Fruit fly (Drosophila melanogaster) whole organism, embryonic: ENCODE measurements around the gene PGRP-LF.
A peak's percentile ranks its signal among the peaks of the same experiment; 100 is the strongest.

ENCODE experiments used
- Aef1 ChIP-seq: fragments of 200-800 bp; sonication (Bioruptor generic); IDR thresholded peaks from 3 replicates; pipeline ENCODE4 v1.3.6; 2022; ENCODE audit warnings: missing biosample characterization, missing genetic modification characterization
- Atf3 ChIP-seq: fragments of 200-800 bp; sonication (Bioruptor generic); optimal IDR thresholded peaks from 3 replicates; lab custom pipeline; 2016; ENCODE audit warnings: missing biosample characterization, missing genetic modification characterization
- Bdp1 ChIP-seq: fragments of 200-800 bp; sonication (Bioruptor generic); optimal IDR thresholded peaks from 3 replicates; lab custom pipeline; 2016; ENCODE audit warnings: missing biosample characterization, missing genetic modification characterization
- CG10267 ChIP-seq: fragments of 200-800 bp; sonication (Bioruptor generic); optimal IDR thresholded peaks from 2 replicates; lab custom pipeline; 2018; ENCODE audit warnings: missing biosample characterization, mild to moderate bottlenecking, missing genetic modification characterization, moderate library complexity
- CG12104 ChIP-seq: fragments of 200-800 bp; sonication (Bioruptor generic); optimal IDR thresholded peaks from 3 replicates; lab custom pipeline; 2016; ENCODE audit warnings: missing biosample characterization, missing genetic modification characterization
- CG12155 ChIP-seq: fragments of 200-800 bp; sonication (Bioruptor generic); optimal IDR thresholded peaks from 3 replicates; lab custom pipeline; 2016; ENCODE audit warnings: missing biosample characterization, missing genetic modification characterization
- CG13424 ChIP-seq: fragments of 200-800 bp; sonication (Bioruptor generic); optimal IDR thresholded peaks from 2 replicates; lab custom pipeline; 2019; ENCODE audit warnings: missing biosample characterization, mild to moderate bottlenecking, missing genetic modification characterization, moderate library complexity
- CG13894 ChIP-seq: fragments of 200-800 bp; sonication (Bioruptor generic); optimal IDR thresholded peaks from 3 replicates; lab custom pipeline; 2018; ENCODE audit warnings: missing biosample characterization, mild to moderate bottlenecking, missing genetic modification characterization, moderate library complexity
- CG15479 ChIP-seq: fragments of 200-800 bp; sonication (Bioruptor generic); optimal IDR thresholded peaks from 3 replicates; lab custom pipeline; 2019; ENCODE audit warnings: missing biosample characterization, mild to moderate bottlenecking, missing genetic modification characterization, moderate library complexity
- CG1602 ChIP-seq: fragments of 200-800 bp; sonication (Bioruptor generic); optimal IDR thresholded peaks from 3 replicates; lab custom pipeline; 2016; ENCODE audit warnings: missing biosample characterization, missing genetic modification characterization
- CG16815 ChIP-seq: fragments of 200-800 bp; sonication (Bioruptor generic); optimal IDR thresholded peaks from 3 replicates; lab custom pipeline; 2017; ENCODE audit warnings: missing biosample characterization, mild to moderate bottlenecking, missing genetic modification characterization
- CG17328 ChIP-seq: fragments of 200-800 bp; sonication (Bioruptor generic); IDR thresholded peaks from 2 replicates; pipeline ENCODE4 v1.3.6; 2022; ENCODE audit warnings: missing biosample characterization, missing genetic modification characterization
- CG17829 ChIP-seq: fragments of 200-800 bp; optimal IDR thresholded peaks from 2 replicates; lab custom pipeline; 2019; ENCODE audit warnings: missing biosample characterization, mild to moderate bottlenecking, missing genetic modification characterization, moderate library complexity
- CG18476 ChIP-seq: fragments of 200-800 bp; sonication (Bioruptor generic); optimal IDR thresholded peaks from 2 replicates; lab custom pipeline; 2016; ENCODE audit warnings: missing biosample characterization, mild to moderate bottlenecking, missing genetic modification characterization
- CG2129 ChIP-seq: fragments of 200-800 bp; sonication (Bioruptor generic); IDR thresholded peaks from 2 replicates; pipeline ENCODE4 v1.3.6; 2022; ENCODE audit warnings: missing biosample characterization, missing genetic modification characterization; ENCODE audit not compliant: partially characterized antibody
- CG30403 ChIP-seq: fragments of 200-800 bp; sonication (Bioruptor generic); optimal IDR thresholded peaks from 3 replicates; lab custom pipeline; 2016; ENCODE audit warnings: missing biosample characterization, missing genetic modification characterization
- CG30431 ChIP-seq: fragments of 200-800 bp; sonication (Bioruptor generic); optimal IDR thresholded peaks from 2 replicates; lab custom pipeline; 2017; ENCODE audit warnings: missing biosample characterization, missing genetic modification characterization
- CG32767 ChIP-seq: fragments of 200-800 bp; sonication (Bioruptor generic); IDR thresholded peaks from 2 replicates; pipeline ENCODE4 v1.3.6; 2022; ENCODE audit warnings: missing biosample characterization, missing genetic modification characterization
- CG42726 ChIP-seq: fragments of 200-800 bp; sonication (Bioruptor generic); IDR thresholded peaks from 2 replicates; pipeline ENCODE4 v1.3.6; 2022; ENCODE audit warnings: missing biosample characterization, missing genetic modification characterization; ENCODE audit not compliant: partially characterized antibody
- CG5245 ChIP-seq: fragments of 200-800 bp; sonication (Bioruptor generic); optimal IDR thresholded peaks from 3 replicates; lab custom pipeline; 2016; ENCODE audit warnings: missing biosample characterization, missing genetic modification characterization
- CG6689 ChIP-seq: fragments of 200-800 bp; sonication (Bioruptor generic); IDR thresholded peaks from 2 replicates; pipeline ENCODE4 v1.3.6; 2022; ENCODE audit warnings: missing biosample characterization, missing genetic modification characterization
- CG7987 ChIP-seq: fragments of 200-800 bp; sonication (Bioruptor generic); optimal IDR thresholded peaks from 2 replicates; lab custom pipeline; 2018; ENCODE audit warnings: missing biosample characterization, mild to moderate bottlenecking, missing genetic modification characterization, moderate library complexity
- CG8290 ChIP-seq, 3 experiments: fragments of 200-800 bp; sonication (Bioruptor generic); optimal IDR thresholded peaks; 2 replicates each; lab custom pipeline; 2016 to 2019; ENCODE audit warnings: missing biosample characterization in 3 of 3, missing genetic modification characterization in 3 of 3, mild to moderate bottlenecking in 2 of 3, moderate library complexity in 1 of 3
- CG8924 ChIP-seq: fragments of 200-800 bp; optimal IDR thresholded peaks from 3 replicates; lab custom pipeline; 2019; ENCODE audit warnings: missing biosample characterization, mild to moderate bottlenecking, missing genetic modification characterization, moderate library complexity
- Doc3 ChIP-seq: fragments of 200-800 bp; sonication (Bioruptor generic); IDR thresholded peaks from 3 replicates; pipeline ENCODE4 v1.3.6; 2022; ENCODE audit warnings: missing biosample characterization, missing genetic modification characterization; ENCODE audit not compliant: partially characterized antibody
- Dp ChIP-seq: fragments of 200-800 bp; sonication (Bioruptor generic); optimal IDR thresholded peaks from 2 replicates; lab custom pipeline; 2018; ENCODE audit warnings: missing biosample characterization, mild to moderate bottlenecking, missing genetic modification characterization, moderate library complexity
- Fer3 ChIP-seq: fragments of 200-800 bp; sonication (Bioruptor generic); optimal IDR thresholded peaks from 2 replicates; lab custom pipeline; 2018; ENCODE audit warnings: missing biosample characterization, mild to moderate bottlenecking, missing genetic modification characterization, moderate library complexity
- Gsc ChIP-seq: fragments of 200-800 bp; sonication (Bioruptor generic); IDR thresholded peaks from 2 replicates; pipeline ENCODE4 v1.3.6; 2022; ENCODE audit warnings: missing biosample characterization, missing genetic modification characterization
- Hmx ChIP-seq: fragments of 200-800 bp; sonication (Bioruptor generic); optimal IDR thresholded peaks from 2 replicates; lab custom pipeline; 2016; ENCODE audit warnings: missing biosample characterization, missing genetic modification characterization
- NC2α ChIP-seq: fragments of 200-800 bp; sonication (Bioruptor generic); optimal IDR thresholded peaks from 2 replicates; lab custom pipeline; 2016; ENCODE audit warnings: missing biosample characterization, missing genetic modification characterization
- Nf-YA ChIP-seq: fragments of 200-800 bp; sonication (Bioruptor generic); IDR thresholded peaks from 2 replicates; pipeline ENCODE4 v1.3.6; 2022; ENCODE audit warnings: missing biosample characterization, missing genetic modification characterization
- NfI ChIP-seq: fragments of 200-800 bp; sonication (Bioruptor generic); optimal IDR thresholded peaks from 3 replicates; lab custom pipeline; 2018; ENCODE audit warnings: missing biosample characterization, mild to moderate bottlenecking, missing genetic modification characterization, moderate library complexity
- Oaz ChIP-seq: fragments of 200-800 bp; sonication (Bioruptor generic); IDR thresholded peaks from 2 replicates; pipeline ENCODE4 v1.3.6; 2022; ENCODE audit warnings: missing biosample characterization, missing genetic modification characterization
- Sox100B ChIP-seq: fragments of 200-800 bp; sonication (Bioruptor generic); optimal IDR thresholded peaks from 3 replicates; lab custom pipeline; 2018; ENCODE audit warnings: missing biosample characterization, mild to moderate bottlenecking, missing genetic modification characterization
- aop ChIP-seq: fragments of 200-800 bp; sonication (Bioruptor generic); IDR thresholded peaks from 2 replicates; pipeline ENCODE4 v1.3.6; 2022; ENCODE audit warnings: missing biosample characterization, missing genetic modification characterization
- ato ChIP-seq: fragments of 200-800 bp; sonication (Bioruptor generic); IDR thresholded peaks from 2 replicates; pipeline ENCODE4 v1.3.6; 2022; ENCODE audit warnings: missing biosample characterization, missing genetic modification characterization; ENCODE audit not compliant: partially characterized antibody
- bcd ChIP-seq: fragments of 200-800 bp; sonication (Bioruptor generic); optimal IDR thresholded peaks from 2 replicates; lab custom pipeline; 2017; ENCODE audit warnings: missing biosample characterization, mild to moderate bottlenecking, missing genetic modification characterization
- cad ChIP-seq: fragments of >200 bp; optimal IDR thresholded peaks from 2 replicates; lab custom pipeline; 2017; ENCODE audit warnings: missing biosample characterization, missing genetic modification characterization
- cg ChIP-seq: fragments of 200-800 bp; sonication (Bioruptor generic); optimal IDR thresholded peaks from 3 replicates; lab custom pipeline; 2019; ENCODE audit warnings: missing biosample characterization, mild to moderate bottlenecking, missing genetic modification characterization, moderate library complexity
- cwo ChIP-seq: fragments of 200-800 bp; sonication (Bioruptor generic); optimal IDR thresholded peaks from 3 replicates; lab custom pipeline; 2017; ENCODE audit warnings: missing biosample characterization, missing genetic modification characterization, mild to moderate bottlenecking, moderate library complexity, missing genetic modification reagents
- fu2 ChIP-seq: fragments of 200-800 bp; sonication (Bioruptor generic); optimal IDR thresholded peaks from 2 replicates; lab custom pipeline; 2016; ENCODE audit warnings: missing biosample characterization, missing genetic modification characterization
- her ChIP-seq: fragments of 200-800 bp; sonication (Bioruptor generic); optimal IDR thresholded peaks from 2 replicates; lab custom pipeline; 2016; ENCODE audit warnings: missing biosample characterization, missing genetic modification characterization
- prd ChIP-seq, 3 experiments: fragments of >200 bp in 2 of 3; fragments of 200-800 bp in 1 of 3; sonication (Bioruptor generic) in 1 of 3; optimal IDR thresholded peaks in 2 of 3; IDR thresholded peaks in 1 of 3; 2 replicates in 2 of 3; 3 replicates in 1 of 3; pipeline versions ENCODE4 v1.3.6 to Lab custom; 2017 to 2022; ENCODE audit warnings: missing biosample characterization in 1 of 3, missing genetic modification characterization in 1 of 3
- pum ChIP-seq: fragments of 200-800 bp; sonication (Bioruptor generic); optimal IDR thresholded peaks from 2 replicates; lab custom pipeline; 2016; ENCODE audit warnings: missing biosample characterization, missing genetic modification characterization
- row ChIP-seq: fragments of 200-800 bp; sonication (Bioruptor generic); IDR thresholded peaks from 3 replicates; pipeline ENCODE4 v1.3.6; 2022; ENCODE audit warnings: missing biosample characterization, missing genetic modification characterization
- sima ChIP-seq: fragments of 200-800 bp; sonication (Bioruptor generic); optimal IDR thresholded peaks from 2 replicates; lab custom pipeline; 2016; ENCODE audit warnings: missing biosample characterization, missing genetic modification characterization
- tgo ChIP-seq: fragments of 200-800 bp; sonication (Bioruptor generic); IDR thresholded peaks from 3 replicates; pipeline ENCODE4 v1.3.6; 2022; ENCODE audit warnings: missing biosample characterization, missing genetic modification characterization
- wor ChIP-seq: fragments of 200-800 bp; sonication (Bioruptor generic); IDR thresholded peaks from 2 replicates; pipeline ENCODE4 v1.3.6; 2022; ENCODE audit warnings: missing biosample characterization, missing genetic modification characterization

Gene PGRP-LF

dm6 chr3L:9377198-9378035 lies 28.0 kb downstream of the PGRP-LF start, which contains the start of gene Hsp26 (continued):
- TF ChIP-seq CG17829 (peak; percentile 89), Fer3 (tag; lab: Kevin White, UChicago) (peak; percentile 65), sima (GFP tag; lab: Kevin White, UChicago) (peak; percentile 38), CG30431 (peak; percentile 18), CG10267 (tag; lab: Kevin White, UChicago) (peak; percentile 77), cad (GFP tag; lab: Kevin White, UChicago) (no peak), CG32767 (GFP tag; lab: Robert Waterston, UW) (peak; percentile 86), prd (optimal IDR thresholded peaks at IDR 0.05; lab: Kevin White, UChicago) (no peak), prd (GFP tag; IDR thresholded peaks at IDR 0.05; lab: Robert Waterston, UW) (peak; percentile 79), cg (GFP tag; lab: Kevin White, UChicago) (peak; percentile 89), Sox100B (GFP tag; lab: Kevin White, UChicago) (peak; percentile 67), CG16815 (peak; percentile 40), CG1602 (peak; percentile 80), Atf3 (GFP tag; lab: Kevin White, UChicago) (peak; percentile 80), NfI (GFP tag; lab: Kevin White, UChicago) (peak; percentile 77), NC2α (GFP tag; lab: Kevin White, UChicago) (peak; percentile 73), bcd (GFP tag; lab: Kevin White, UChicago) (peak; percentile 84), CG7987 (GFP tag; lab: Kevin White, UChicago) (peak; percentile 43), Bdp1 (GFP tag; lab: Kevin White, UChicago) (peak; percentile 70), ato (no peak), Gsc (no peak), CG8924 (tag; lab: Kevin White, UChicago) (peak; percentile 87), aop (GFP tag; lab: Robert Waterston, UW) (no peak), CG12104 (GFP tag; lab: Kevin White, UChicago) (peak; percentile 45), CG8290 (GFP tag; optimal IDR thresholded peaks at IDR 0.05; lab: Kevin White, UChicago) (peak; percentile 72), CG8290 (tag; optimal IDR thresholded peaks at IDR 0.05; lab: Kevin White, UChicago) (peak in 1 of 2 experiments; percentile 24), Doc3 (GFP tag; lab: Robert Waterston, UW) (no peak), Aef1 (peak; percentile 77), fu2 (GFP tag; lab: Kevin White, UChicago) (peak; percentile 83), tgo (GFP tag; lab: Robert Waterston, UW) (peak; percentile 82), CG6689 (peak; percentile 83), her (GFP tag; lab: Kevin White, UChicago) (peak; percentile 87), CG2129 (GFP tag; lab: Robert Waterston, UW) (no peak), CG5245 (peak; percentile 49), CG18476 (peak; percentile 74), CG30403 (GFP tag; lab: Kevin White, UChicago) (peak; percentile 89), CG42726 (no peak), CG15479 (no peak), Nf-YA (GFP tag; lab: Robert Waterston, UW) (peak; percentile 40; the same call in 1 of the 2 replicates), CG12155 (GFP tag; lab: Kevin White, UChicago) (peak; percentile 83), Dp (GFP tag; lab: Kevin White, UChicago) (no peak), CG13424 (tag; lab: Kevin White, UChicago) (peak; percentile 87), pum (GFP tag; lab: Kevin White, UChicago) (peak; percentile 81), row (peak; percentile 93), Hmx (GFP tag; lab: Kevin White, UChicago) (peak; percentile 55), Oaz (GFP tag; lab: Robert Waterston, UW) (peak; percentile 53; the same call in 1 of the 2 replicates), cwo (GFP tag; lab: Kevin White, UChicago) (peak; percentile 75), CG17328 (GFP tag; lab: Robert Waterston, UW) (peak; percentile 91), CG13894 (peak; percentile 19), wor (GFP tag; lab: Robert Waterston, UW) (peak; percentile 52; the same call in 1 of the 2 replicates)
